Worm (Caenorhabditis elegans): ENCODE data around the gene idpp-8.

DNA sequence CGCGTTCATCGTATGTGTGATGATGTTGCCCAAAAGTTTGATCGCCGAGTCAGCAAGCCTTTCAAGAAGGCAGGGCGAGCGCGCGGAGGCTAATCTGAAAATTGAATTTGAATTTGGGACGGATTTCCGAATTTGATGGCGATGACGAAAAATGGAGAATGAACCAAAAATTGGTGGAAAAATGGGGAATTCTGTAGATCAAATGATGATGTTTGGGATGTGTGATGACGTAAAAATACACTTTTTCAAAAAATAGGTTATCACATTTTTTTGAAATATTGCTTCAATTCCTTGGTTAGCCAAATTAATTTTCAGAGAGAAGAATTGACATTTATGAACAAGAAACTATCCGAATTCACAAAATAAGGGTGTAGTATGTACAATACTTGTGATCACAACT, 35.8 kb upstream of the idpp-8 start, which contains the start of gene ZK971.1:
- TF ChIP-seq ces-1 (GFP tag; optimal IDR thresholded peaks at IDR 0.05) (no peak), unc-62 (GFP tag; optimal IDR thresholded peaks at IDR 0.05 in 1 of 2) (no peak), unc-62 (tag; optimal IDR thresholded peaks at IDR 0.05) (no peak), nhr-28 (tag; optimal IDR thresholded peaks at IDR 0.05) (no peak), F10B5.3 (tag; optimal IDR thresholded peaks at IDR 0.05) (no peak), zag-1 (tag; optimal IDR thresholded peaks at IDR 0.05) (no peak), nhr-77 (tag; optimal IDR thresholded peaks at IDR 0.05) (no peak), nhr-6 (tag; optimal IDR thresholded peaks at IDR 0.05) (no peak), lin-1 (GFP tag; IDR thresholded peaks at IDR 0.05) (no peak), ama-1 (optimal IDR thresholded peaks at IDR 0.05) (no peak), lin-13 (GFP tag; optimal IDR thresholded peaks at IDR 0.05) (no peak), nhr-48 (tag; optimal IDR thresholded peaks at IDR 0.05) (no peak), daf-12 (tag; optimal IDR thresholded peaks at IDR 0.05) (no peak), ztf-11 (tag; optimal IDR thresholded peaks at IDR 0.05) (no peak), ceh-62 (tag; optimal IDR thresholded peaks at IDR 0.05) (no peak)
